Worm (Caenorhabditis elegans): Measurements from ENCODE around the gene K01A2.5.

ce11 chrII:286551-286724, 14.6 kb upstream of the K01A2.5 start, which contains the start of gene misc-1:
- TF ChIP-seq ztf-11 (tag; optimal IDR thresholded peaks at IDR 0.05) (no peak), nhr-102 (tag; optimal IDR thresholded peaks at IDR 0.05) (no peak), zag-1 (tag; optimal IDR thresholded peaks at IDR 0.05) (no peak), pqm-1 (tag; optimal IDR thresholded peaks at IDR 0.05) (no peak), unc-39 (tag; optimal IDR thresholded peaks at IDR 0.05) (no peak), lin-13 (GFP tag; optimal IDR thresholded peaks at IDR 0.05) (no peak), dmd-8 (GFP tag; IDR thresholded peaks at IDR 0.05) (no peak), nhr-28 (tag; optimal IDR thresholded peaks at IDR 0.05) (no peak), lim-7 (GFP tag; IDR thresholded peaks at IDR 0.05) (no peak), ceh-82 (tag; optimal IDR thresholded peaks at IDR 0.05) (no peak), fos-1 (tag; optimal IDR thresholded peaks at IDR 0.05) (no peak), duxl-1 (tag; optimal IDR thresholded peaks at IDR 0.05; ENCODE audit: poor library complexity) (no peak), dve-1 (tag; optimal IDR thresholded peaks at IDR 0.05; ENCODE audit: insufficient read depth) (no peak)

All from whole organism, L4 larva.